Worm (Caenorhabditis elegans) whole organism, L2 larva: Measurements from ENCODE around the gene B0244.9.

Experiments
- C34F6.9 ChIP-seq: fragments of 150-350 bp; optimal IDR thresholded peaks from 2 replicates; lab custom pipeline; 2014; ENCODE audit warnings: missing biosample characterization, missing genetic modification characterization
- F13H6.1 ChIP-seq: sonication (generic microtip); optimal IDR thresholded peaks from 2 replicates; lab custom pipeline; 2016; ENCODE audit warnings: missing genetic modification characterization, missing compliant biosample characterization
- R02D3.7 ChIP-seq: fragments of 150-350 bp; optimal IDR thresholded peaks from 2 replicates; lab custom pipeline; 2014; ENCODE audit warnings: missing biosample characterization, missing genetic modification characterization
- Y55F3AM.14 ChIP-seq: fragments of 200-800 bp; sonication (Bioruptor generic); optimal IDR thresholded peaks from 2 replicates; lab custom pipeline; 2018; ENCODE audit warnings: mild to moderate bottlenecking, missing genetic modification characterization, missing compliant biosample characterization
- alr-1 ChIP-seq: fragments of 150-350 bp; optimal IDR thresholded peaks from 2 replicates; lab custom pipeline; 2014; ENCODE audit warnings: missing biosample characterization, missing genetic modification characterization
- aly-2 ChIP-seq: fragments of 150-350 bp; optimal IDR thresholded peaks from 2 replicates; lab custom pipeline; 2014; ENCODE audit warnings: missing biosample characterization, missing genetic modification characterization
- ama-1 ChIP-seq: fragments of 150-350 bp; optimal IDR thresholded peaks from 2 replicates; lab custom pipeline; 2018; ENCODE audit warnings: inconsistent platforms
- blmp-1 ChIP-seq: sonication (generic microtip); optimal IDR thresholded peaks from 2 replicates; lab custom pipeline; 2017; ENCODE audit warnings: missing genetic modification characterization, mild to moderate bottlenecking, missing compliant biosample characterization, antibody characterized with exemption, moderate library complexity; ENCODE audit not compliant: insufficient read depth
- ceh-16 ChIP-seq: fragments of 150-350 bp; optimal IDR thresholded peaks from 2 replicates; lab custom pipeline; 2014; ENCODE audit warnings: missing biosample characterization, missing genetic modification characterization
- crh-2 ChIP-seq: sonication (generic microtip); optimal IDR thresholded peaks from 2 replicates; lab custom pipeline; 2017; ENCODE audit warnings: missing biosample characterization, missing genetic modification characterization
- dmd-4 ChIP-seq: sonication (generic microtip); optimal IDR thresholded peaks from 2 replicates; lab custom pipeline; 2017; ENCODE audit warnings: missing biosample characterization, missing genetic modification characterization
- egl-27 ChIP-seq: sonication (generic microtip); optimal IDR thresholded peaks from 3 replicates; lab custom pipeline; 2017; ENCODE audit warnings: missing biosample characterization, missing genetic modification reagents, missing genetic modification characterization
- elt-1 ChIP-seq: fragments of 150-350 bp; optimal IDR thresholded peaks from 2 replicates; lab custom pipeline; 2014; ENCODE audit warnings: missing biosample characterization, missing genetic modification characterization
- fos-1 ChIP-seq: fragments of 150-350 bp; optimal IDR thresholded peaks from 2 replicates; lab custom pipeline; 2014; ENCODE audit warnings: missing biosample characterization, missing genetic modification characterization
- gmeb-1 ChIP-seq: fragments of 150-350 bp; optimal IDR thresholded peaks from 2 replicates; lab custom pipeline; 2014; ENCODE audit warnings: missing biosample characterization, missing genetic modification characterization
- lin-11 ChIP-seq: fragments of 150-350 bp; sonication (generic microtip); optimal IDR thresholded peaks from 2 replicates; lab custom pipeline; 2014; ENCODE audit warnings: missing biosample characterization, missing genetic modification characterization, inconsistent platforms, mixed read lengths
- lin-13 ChIP-seq: fragments of 150-350 bp; optimal IDR thresholded peaks from 2 replicates; lab custom pipeline; 2014; ENCODE audit warnings: missing biosample characterization, missing genetic modification reagents, missing genetic modification characterization
- lsy-2 ChIP-seq, 2 experiments: fragments of 150-350 bp in 1 of 2; sonication (generic microtip) in 1 of 2; optimal IDR thresholded peaks; 2 replicates each; lab custom pipeline; 2014 to 2017; ENCODE audit warnings: missing biosample characterization in 2 of 2, missing genetic modification characterization in 2 of 2
- mbf-1 ChIP-seq: sonication (generic microtip); optimal IDR thresholded peaks from 2 replicates; lab custom pipeline; 2017; ENCODE audit warnings: missing biosample characterization, missing genetic modification characterization
- mdl-1 ChIP-seq, 2 experiments: fragments of 150-350 bp in 1 of 2; sonication (generic microtip) in 1 of 2; optimal IDR thresholded peaks; 2 replicates each; lab custom pipeline; 2017; ENCODE audit warnings: missing biosample characterization in 2 of 2, missing genetic modification characterization in 2 of 2
- nhr-12 ChIP-seq: fragments of 150-350 bp; optimal IDR thresholded peaks from 2 replicates; lab custom pipeline; 2014; ENCODE audit warnings: missing biosample characterization, missing genetic modification characterization
- nhr-129 ChIP-seq: fragments of 150-350 bp; optimal IDR thresholded peaks from 2 replicates; lab custom pipeline; 2014; ENCODE audit warnings: missing biosample characterization, missing genetic modification characterization
- nhr-21 ChIP-seq: fragments of 150-350 bp; optimal IDR thresholded peaks from 2 replicates; lab custom pipeline; 2014; ENCODE audit warnings: missing biosample characterization, missing genetic modification characterization
- nhr-23 ChIP-seq: fragments of 150-350 bp; optimal IDR thresholded peaks from 2 replicates; lab custom pipeline; 2014; ENCODE audit warnings: missing biosample characterization, missing genetic modification reagents, missing genetic modification characterization
- nhr-237 ChIP-seq: fragments of 150-350 bp; optimal IDR thresholded peaks from 2 replicates; lab custom pipeline; 2014; ENCODE audit warnings: missing biosample characterization, missing genetic modification characterization
- nhr-25 ChIP-seq: fragments of 150-350 bp; sonication (generic microtip); optimal IDR thresholded peaks from 3 replicates; lab custom pipeline; 2014; ENCODE audit warnings: missing biosample characterization, missing genetic modification characterization
- nhr-6 ChIP-seq: fragments of 150-350 bp; optimal IDR thresholded peaks from 2 replicates; lab custom pipeline; 2014; ENCODE audit warnings: missing biosample characterization, missing genetic modification characterization
- peb-1 ChIP-seq: fragments of 150-350 bp; optimal IDR thresholded peaks from 2 replicates; lab custom pipeline; 2014; ENCODE audit warnings: missing biosample characterization, missing genetic modification characterization
- sem-4 ChIP-seq: fragments of 150-350 bp; optimal IDR thresholded peaks from 2 replicates; lab custom pipeline; 2014; ENCODE audit warnings: missing biosample characterization, missing genetic modification reagents, missing genetic modification characterization
- sma-3 ChIP-seq: sonication (generic microtip); optimal IDR thresholded peaks from 2 replicates; lab custom pipeline; 2016; ENCODE audit warnings: missing genetic modification reagents, missing genetic modification characterization, missing compliant biosample characterization
- sma-9 ChIP-seq, 2 experiments: fragments of 150-350 bp in 1 of 2; sonication (generic microtip) in 1 of 2; optimal IDR thresholded peaks; 2 replicates each; lab custom pipeline; 2014 to 2016; ENCODE audit warnings: missing genetic modification characterization in 2 of 2, mild to moderate bottlenecking in 1 of 2, missing biosample characterization in 1 of 2, missing compliant biosample characterization in 1 of 2, missing genetic modification reagents in 1 of 2, moderate library complexity in 1 of 2
- snpc-4 ChIP-seq: fragments of 150-350 bp; optimal IDR thresholded peaks from 2 replicates; lab custom pipeline; 2014; ENCODE audit warnings: missing biosample characterization, missing genetic modification characterization
- unc-39 ChIP-seq: fragments of 150-350 bp; optimal IDR thresholded peaks from 2 replicates; lab custom pipeline; 2014; ENCODE audit warnings: missing biosample characterization, missing genetic modification characterization
- unc-55 ChIP-seq: fragments of 150-350 bp; sonication (generic microtip); optimal IDR thresholded peaks from 3 replicates; lab custom pipeline; 2014; ENCODE audit warnings: missing biosample characterization, missing genetic modification reagents, missing genetic modification characterization
- unc-62 ChIP-seq: fragments of 150-350 bp; optimal IDR thresholded peaks from 2 replicates; lab custom pipeline; 2014; ENCODE audit warnings: missing biosample characterization, missing genetic modification reagents, missing genetic modification characterization
- zag-1 ChIP-seq: fragments of 150-350 bp; optimal IDR thresholded peaks from 2 replicates; lab custom pipeline; 2014; ENCODE audit warnings: missing biosample characterization, missing genetic modification characterization
- ztf-1 ChIP-seq: fragments of 200-800 bp; sonication (Bioruptor generic); conservative IDR thresholded peaks from 2 replicates; pipeline ENCODE4 v1.3.6; 2022; ENCODE audit warnings: missing genetic modification characterization, missing compliant biosample characterization
- ztf-11 ChIP-seq: sonication (generic microtip); optimal IDR thresholded peaks from 2 replicates; lab custom pipeline; 2017; ENCODE audit warnings: missing biosample characterization, missing genetic modification characterization
- ztf-4 ChIP-seq: fragments of 150-350 bp; optimal IDR thresholded peaks from 2 replicates; lab custom pipeline; 2014; ENCODE audit warnings: missing biosample characterization, missing genetic modification characterization

The B0244.9 gene

ce11 chrIII:5720266-5721019 is 10.4 kb downstream of the B0244.9 start:
- peak; percentile 2 for TF ChIP-seq sma-9 (GFP tag; optimal IDR thresholded peaks at IDR 0.05; lab: Kevin White, UChicago)
- no peak for TF ChIP-seq sma-9 (tag; optimal IDR thresholded peaks at IDR 0.05; lab: Kevin White, UChicago)
- TF ChIP-seq lin-11: no peak

- peak; percentile 8 to 18 for TF ChIP-seq lsy-2 (tag; optimal IDR thresholded peaks at IDR 0.05; lab: Kevin White, UChicago)
- TF ChIP-seq gmeb-1 (tag; lab: Kevin White, UChicago): peak; percentile 35
- TF ChIP-seq R02D3.7 (tag; lab: Kevin White, UChicago): no peak
- TF ChIP-seq aly-2 (tag; lab: Kevin White, UChicago): no peak
- TF ChIP-seq snpc-4 (tag; lab: Kevin White, UChicago): no peak
- TF ChIP-seq, all 48 proteins: peak for 2
Measured at ce11 chrIII:5719832-5720194, 11.0 kb downstream of the B0244.9 start.

- peak; percentile 80 for TF ChIP-seq ceh-16 (tag; lab: Kevin White, UChicago)
- no peak for TF ChIP-seq ztf-11 (tag; lab: Kevin White, UChicago)
Measured at ce11 chrIII:5719105-5719831, 11.6 kb downstream of the B0244.9 start.

- TF ChIP-seq unc-39 (tag; lab: Kevin White, UChicago) (no peak), ceh-16 (tag; lab: Kevin White, UChicago) (peak; percentile 4)
Measured at ce11 chrIII:5718385-5718784, 12.4 kb downstream of the B0244.9 start.

- no peak for TF ChIP-seq blmp-1
- peak; percentile 28 for TF ChIP-seq ama-1
Measured at ce11 chrIII:5717173-5717748, 13.6 kb downstream of the B0244.9 start.

- TF ChIP-seq blmp-1 (peak; percentile 24), nhr-129 (peak; percentile 88), F13H6.1 (tag; lab: Kevin White, UChicago) (peak; percentile 75), unc-39 (tag; lab: Kevin White, UChicago) (no peak), lsy-2 (tag; optimal IDR thresholded peaks at IDR 0.05; lab: Kevin White, UChicago) (peak in 1 of 2 experiments; percentile 64), lin-11 (peak; percentile 84), elt-1 (tag; lab: Kevin White, UChicago) (no peak), aly-2 (tag; lab: Kevin White, UChicago) (no peak), ztf-11 (tag; lab: Kevin White, UChicago) (no peak), ztf-1 (GFP tag; lab: Robert Waterston, UW) (no peak), mdl-1 (tag; optimal IDR thresholded peaks at IDR 0.05; lab: Kevin White, UChicago) (peak; percentile 63 to 68), nhr-25 (tag; lab: Kevin White, UChicago) (peak; percentile 60), ztf-4 (tag; lab: Kevin White, UChicago) (peak; percentile 7), unc-55 (GFP tag; lab: Kevin White, UChicago) (peak; percentile 83), unc-62 (GFP tag; lab: Kevin White, UChicago) (no peak), snpc-4 (tag; lab: Kevin White, UChicago) (peak; percentile 26), R02D3.7 (tag; lab: Kevin White, UChicago) (no peak), nhr-23 (tag; lab: Kevin White, UChicago) (no peak), Y55F3AM.14 (GFP tag; lab: Kevin White, UChicago) (peak; percentile 70), lin-13 (GFP tag; lab: Kevin White, UChicago) (peak; percentile 12), mbf-1 (no peak), nhr-21 (tag; lab: Kevin White, UChicago) (peak; percentile 73), dmd-4 (tag; lab: Kevin White, UChicago) (no peak), nhr-6 (tag; lab: Kevin White, UChicago) (no peak), sem-4 (tag; lab: Kevin White, UChicago) (peak; percentile 62), zag-1 (tag; lab: Kevin White, UChicago) (no peak), alr-1 (tag; lab: Kevin White, UChicago) (no peak), egl-27 (tag; lab: Kevin White, UChicago) (peak; percentile 26), nhr-12 (no peak), nhr-237 (tag; lab: Kevin White, UChicago) (no peak), gmeb-1 (tag; lab: Kevin White, UChicago) (no peak), sma-3 (GFP tag; lab: Kevin White, UChicago) (peak; percentile 34), fos-1 (peak; percentile 54), C34F6.9 (peak; percentile 87), crh-2 (peak; percentile 51), peb-1 (tag; lab: Kevin White, UChicago) (no peak)
Measured at ce11 chrIII:5715467-5715866, 15.4 kb downstream of the B0244.9 start.
